Worm (Caenorhabditis elegans): ENCODE data around the gene idpp-6.

idpp-6 gene

DNA sequence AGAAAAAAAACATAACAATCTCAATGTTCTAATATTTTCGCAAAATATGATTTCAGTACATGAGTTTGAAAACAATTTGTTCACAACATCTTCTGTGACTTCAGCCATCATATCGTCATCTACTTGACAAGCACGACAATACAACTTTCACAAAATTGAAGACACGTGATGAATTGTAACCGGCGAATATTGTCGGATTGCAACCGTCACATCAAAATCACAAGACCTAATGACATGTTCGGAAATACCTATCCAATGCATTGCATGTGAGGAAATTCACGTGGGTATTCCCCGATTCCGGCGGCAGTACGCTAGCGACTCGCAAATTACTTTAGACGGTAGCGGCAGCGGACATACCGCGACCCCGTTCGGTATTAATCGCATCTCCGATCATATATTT, 41.4 kb upstream of the idpp-6 start (continued):
- TF ChIP-seq snpc-4 (tag; optimal IDR thresholded peaks at IDR 0.05) (no peak), gmeb-1 (tag; optimal IDR thresholded peaks at IDR 0.05) (peak; percentile 40), nhr-21 (tag; optimal IDR thresholded peaks at IDR 0.05) (peak; percentile 85), unc-55 (GFP tag; optimal IDR thresholded peaks at IDR 0.05) (no peak), sma-3 (GFP tag; optimal IDR thresholded peaks at IDR 0.05) (peak; percentile 89), ztf-11 (tag; optimal IDR thresholded peaks at IDR 0.05) (no peak), egl-27 (tag; optimal IDR thresholded peaks at IDR 0.05) (peak; percentile 86)

DNA sequence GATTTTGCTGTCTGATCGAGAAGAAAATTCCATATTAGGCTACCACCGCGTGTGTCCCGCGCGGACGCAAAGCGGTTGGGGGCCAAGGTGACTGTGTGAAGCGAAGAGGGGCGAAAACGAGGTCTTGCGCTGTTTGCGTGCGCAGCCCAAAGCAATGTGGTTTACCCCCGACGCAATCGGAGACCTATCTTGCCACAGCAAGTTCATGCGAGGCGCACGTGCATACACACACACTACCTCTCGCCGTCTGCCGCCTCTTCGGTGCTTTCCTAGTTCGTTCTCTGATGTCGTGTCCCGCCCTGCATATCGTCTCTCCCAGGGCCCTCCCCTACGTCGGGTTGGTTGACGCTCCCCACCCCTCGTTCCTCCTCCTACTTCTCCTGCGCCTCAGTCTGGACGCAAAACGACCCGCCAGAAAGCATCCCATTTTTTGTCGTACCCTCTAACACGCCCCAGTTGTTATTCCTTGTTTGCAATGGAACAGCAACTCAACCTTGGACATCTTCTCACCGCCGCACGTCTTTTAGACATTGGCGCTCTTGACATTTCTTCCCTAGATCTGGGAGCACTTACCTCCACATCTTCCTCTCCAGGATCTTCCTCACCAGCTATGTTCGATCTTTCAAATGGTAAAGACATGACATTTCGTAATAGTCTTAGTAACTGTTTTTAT, 40.8 kb upstream of the idpp-6 start, which contains the start of gene mdl-1:
mdl-1 (plus strand) TSS at position 341 of the 673 bp plus-strand sequence.
- peak; percentile 87 for TF ChIP-seq ztf-4 (tag; optimal IDR thresholded peaks at IDR 0.05)
- no peak for TF ChIP-seq skn-1 (tag; optimal IDR thresholded peaks at IDR 0.05)
- no peak for TF ChIP-seq nhr-10 (tag; optimal IDR thresholded peaks at IDR 0.05)
- peak; percentile 73 for TF ChIP-seq snpc-4 (tag; optimal IDR thresholded peaks at IDR 0.05)
- peak; percentile 70 for TF ChIP-seq mab-5 (tag; optimal IDR thresholded peaks at IDR 0.05)
- TF ChIP-seq F13H6.1 (tag; optimal IDR thresholded peaks at IDR 0.05): peak; percentile 97
- TF ChIP-seq ceh-16 (tag; optimal IDR thresholded peaks at IDR 0.05): peak; percentile 93
- TF ChIP-seq unc-39 (tag; optimal IDR thresholded peaks at IDR 0.05): no peak
- TF ChIP-seq elt-1 (tag; optimal IDR thresholded peaks at IDR 0.05): peak; percentile 8
- peak; percentile 83 for TF ChIP-seq Y55F3AM.14 (GFP tag; optimal IDR thresholded peaks at IDR 0.05)
- peak; percentile 100 for TF ChIP-seq mdl-1 (tag; optimal IDR thresholded peaks at IDR 0.05)
- TF ChIP-seq nhr-21 (tag; optimal IDR thresholded peaks at IDR 0.05): peak; percentile 91
- no peak for TF ChIP-seq nhr-77 (tag; optimal IDR thresholded peaks at IDR 0.05)
- peak; percentile 65 for TF ChIP-seq nhr-6 (tag; optimal IDR thresholded peaks at IDR 0.05)
- TF ChIP-seq nhr-237 (tag; optimal IDR thresholded peaks at IDR 0.05): no peak
- no peak for TF ChIP-seq aly-2 (tag; optimal IDR thresholded peaks at IDR 0.05)
- TF ChIP-seq ztf-11 (tag; optimal IDR thresholded peaks at IDR 0.05): no peak
- peak; percentile 10 for TF ChIP-seq unc-62 (GFP tag; optimal IDR thresholded peaks at IDR 0.05)
- TF ChIP-seq lin-13 (GFP tag; optimal IDR thresholded peaks at IDR 0.05): peak; percentile 84
- TF ChIP-seq fos-1 (tag; optimal IDR thresholded peaks at IDR 0.05): peak; percentile 82
- TF ChIP-seq ZK546.5 (tag; optimal IDR thresholded peaks at IDR 0.05): peak; percentile 18
- peak; percentile 82 for TF ChIP-seq lin-11 (tag; optimal IDR thresholded peaks at IDR 0.05)
- peak; percentile 52 for TF ChIP-seq ceh-82 (tag; optimal IDR thresholded peaks at IDR 0.05)
- peak; percentile 84 for TF ChIP-seq egl-27 (tag; optimal IDR thresholded peaks at IDR 0.05)
- TF ChIP-seq lsy-2 (tag; optimal IDR thresholded peaks at IDR 0.05): peak; percentile 30 to 75
- no peak for TF ChIP-seq nhr-12 (tag; optimal IDR thresholded peaks at IDR 0.05)
- TF ChIP-seq elt-3 (tag; optimal IDR thresholded peaks at IDR 0.05): no peak
- TF ChIP-seq ztf-1 (GFP tag; conservative IDR thresholded peaks at IDR 0.05): no peak
- no peak for TF ChIP-seq nhr-23 (tag; optimal IDR thresholded peaks at IDR 0.05)
- TF ChIP-seq zag-1 (tag; optimal IDR thresholded peaks at IDR 0.05): peak; percentile 93
- peak; percentile 93 for TF ChIP-seq nhr-129 (tag; optimal IDR thresholded peaks at IDR 0.05)
- TF ChIP-seq lin-39 (tag; optimal IDR thresholded peaks at IDR 0.05): peak; percentile 37
- peak; percentile 92 for TF ChIP-seq ama-1 (optimal IDR thresholded peaks at IDR 0.05)
- no peak for TF ChIP-seq alr-1 (tag; optimal IDR thresholded peaks at IDR 0.05)
- TF ChIP-seq sem-4 (tag; optimal IDR thresholded peaks at IDR 0.05): peak; percentile 70
- peak; percentile 100 for TF ChIP-seq sma-9 (GFP tag; optimal IDR thresholded peaks at IDR 0.05)
- TF ChIP-seq sma-9 (tag; optimal IDR thresholded peaks at IDR 0.05): peak; percentile 97
- TF ChIP-seq gmeb-1 (tag; optimal IDR thresholded peaks at IDR 0.05): peak; percentile 64
- TF ChIP-seq dmd-4 (tag; optimal IDR thresholded peaks at IDR 0.05): no peak
- peak; percentile 93 for TF ChIP-seq nhr-25 (tag; optimal IDR thresholded peaks at IDR 0.05)
- peak; percentile 94 for TF ChIP-seq crh-2 (tag; optimal IDR thresholded peaks at IDR 0.05)
- peak; percentile 87 for TF ChIP-seq blmp-1 (tag; optimal IDR thresholded peaks at IDR 0.05; ENCODE audit: insufficient read depth)
- no peak for TF ChIP-seq R02D3.7 (tag; optimal IDR thresholded peaks at IDR 0.05)
- TF ChIP-seq peb-1 (tag; optimal IDR thresholded peaks at IDR 0.05): no peak
- TF ChIP-seq nhr-11 (tag; optimal IDR thresholded peaks at IDR 0.05): no peak
- TF ChIP-seq mbf-1 (tag; optimal IDR thresholded peaks at IDR 0.05): no peak
- TF ChIP-seq sma-3 (GFP tag; optimal IDR thresholded peaks at IDR 0.05): peak; percentile 3
- TF ChIP-seq C34F6.9 (tag; optimal IDR thresholded peaks at IDR 0.05): peak; percentile 84
- TF ChIP-seq unc-55 (GFP tag; optimal IDR thresholded peaks at IDR 0.05): peak; percentile 65
